Worm (Caenorhabditis elegans): ENCODE data around the gene srw-143.

Gene srw-143

DNA sequence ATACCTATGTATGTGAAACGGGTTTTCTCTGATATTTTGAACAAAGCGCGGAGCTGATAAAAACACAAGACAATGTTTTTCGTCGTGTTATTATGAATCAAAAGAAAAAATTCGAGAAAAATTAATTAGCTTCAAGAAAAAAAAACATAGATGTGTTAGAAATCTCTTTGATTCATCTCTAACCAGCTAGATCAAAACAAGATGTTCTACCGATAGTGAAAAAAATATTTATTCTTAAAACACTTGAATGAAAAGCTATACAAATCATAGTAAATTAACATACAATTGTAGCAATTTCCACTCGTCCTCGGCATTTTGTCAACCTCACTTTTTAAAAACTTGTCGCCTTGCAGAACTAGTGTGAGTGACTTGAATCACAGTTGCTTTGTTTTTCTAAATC is 942 bp upstream of the srw-143 start:
- TF ChIP-seq ets-7 (tag; optimal IDR thresholded peaks at IDR 0.05) (no peak), scrt-1 (GFP tag; IDR thresholded peaks at IDR 0.05) (no peak), tbx-11 (GFP tag; IDR thresholded peaks at IDR 0.05) (no peak), B0310.2 (tag; optimal IDR thresholded peaks at IDR 0.05) (no peak), ceh-13 (GFP tag; optimal IDR thresholded peaks at IDR 0.05) (no peak), hmg-4 (GFP tag; optimal IDR thresholded peaks at IDR 0.05) (no peak), tbx-37 (GFP tag; conservative IDR thresholded peaks at IDR 0.05) (no peak), hmbx-1 (tag; optimal IDR thresholded peaks at IDR 0.05) (no peak), pes-1 (GFP tag; IDR thresholded peaks at IDR 0.05) (no peak), sea-1 (GFP tag; conservative IDR thresholded peaks at IDR 0.05) (no peak), ceh-36 (tag; optimal IDR thresholded peaks at IDR 0.05) (no peak), tra-4 (tag; optimal IDR thresholded peaks at IDR 0.05) (no peak), hnd-1 (tag; optimal IDR thresholded peaks at IDR 0.05) (no peak), F13C5.2 (tag; optimal IDR thresholded peaks at IDR 0.05) (no peak), aly-1 (tag; optimal IDR thresholded peaks at IDR 0.05) (no peak), flt-1 (GFP tag; IDR thresholded peaks at IDR 0.05) (no peak), ama-1 (optimal IDR thresholded peaks at IDR 0.05) (no peak)

DNA sequence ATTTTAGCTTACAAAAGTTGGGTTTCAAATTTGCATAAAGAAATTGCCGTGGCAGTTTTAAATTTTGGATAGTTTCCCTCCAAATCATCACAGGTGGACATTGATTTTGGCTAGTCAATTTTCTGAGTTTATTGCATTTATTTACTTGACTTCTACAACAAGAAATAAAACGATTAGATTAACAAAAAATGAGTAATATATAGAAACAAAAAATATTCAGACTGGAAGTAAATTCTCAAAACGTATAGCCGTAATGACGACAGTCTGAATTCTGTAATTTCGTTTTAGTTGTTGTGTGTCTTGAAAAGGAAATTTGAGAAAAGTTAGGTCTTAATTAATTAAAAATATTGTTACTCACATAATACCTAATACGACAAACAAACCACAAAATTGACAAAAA is 2.8 kb downstream of the srw-143 start, which contains the start of gene srw-141:
srw-141 (minus strand) TSS at position 101 of the 400 bp plus-strand sequence.
- TF ChIP-seq aly-1 (tag; optimal IDR thresholded peaks at IDR 0.05) (no peak), hmg-4 (GFP tag; optimal IDR thresholded peaks at IDR 0.05) (no peak), scrt-1 (GFP tag; IDR thresholded peaks at IDR 0.05) (no peak), pes-1 (GFP tag; IDR thresholded peaks at IDR 0.05) (no peak), tbx-11 (GFP tag; IDR thresholded peaks at IDR 0.05) (no peak), ceh-13 (GFP tag; optimal IDR thresholded peaks at IDR 0.05) (no peak), ama-1 (optimal IDR thresholded peaks at IDR 0.05) (no peak), B0310.2 (tag; optimal IDR thresholded peaks at IDR 0.05) (no peak), F13C5.2 (tag; optimal IDR thresholded peaks at IDR 0.05) (no peak), tbx-37 (GFP tag; conservative IDR thresholded peaks at IDR 0.05) (no peak), tra-4 (tag; optimal IDR thresholded peaks at IDR 0.05) (no peak), sea-1 (GFP tag; conservative IDR thresholded peaks at IDR 0.05) (no peak), hmbx-1 (tag; optimal IDR thresholded peaks at IDR 0.05) (no peak), ets-7 (tag; optimal IDR thresholded peaks at IDR 0.05) (no peak)

DNA sequence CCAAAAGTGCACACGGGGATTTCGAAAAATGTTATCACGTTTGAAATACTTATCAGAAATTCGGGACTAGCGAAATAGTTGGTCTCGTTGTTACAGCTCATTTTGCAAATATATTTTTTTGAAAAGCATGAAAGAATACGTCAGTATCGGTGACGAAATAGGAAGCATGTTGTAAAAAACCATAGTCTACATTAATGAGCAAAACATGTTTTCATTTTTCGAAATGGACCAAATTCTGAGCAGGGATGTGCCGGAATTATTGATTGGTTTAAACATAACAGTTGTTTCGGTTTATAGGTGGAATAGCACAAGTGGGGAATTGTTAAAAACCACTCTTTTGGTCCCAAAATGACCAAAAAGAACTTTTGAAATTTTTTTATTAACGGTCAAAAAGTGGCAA is 7.2 kb downstream of the srw-143 start, which contains the start of gene srh-247:
srh-247 (minus strand) TSS at position 101 of the 400 bp plus-strand sequence.
- TF ChIP-seq tbx-37 (GFP tag; conservative IDR thresholded peaks at IDR 0.05) (no peak), tbx-11 (GFP tag; IDR thresholded peaks at IDR 0.05) (no peak), ceh-36 (tag; optimal IDR thresholded peaks at IDR 0.05) (no peak), F13C5.2 (tag; optimal IDR thresholded peaks at IDR 0.05) (no peak), ceh-13 (GFP tag; optimal IDR thresholded peaks at IDR 0.05) (no peak)

DNA sequence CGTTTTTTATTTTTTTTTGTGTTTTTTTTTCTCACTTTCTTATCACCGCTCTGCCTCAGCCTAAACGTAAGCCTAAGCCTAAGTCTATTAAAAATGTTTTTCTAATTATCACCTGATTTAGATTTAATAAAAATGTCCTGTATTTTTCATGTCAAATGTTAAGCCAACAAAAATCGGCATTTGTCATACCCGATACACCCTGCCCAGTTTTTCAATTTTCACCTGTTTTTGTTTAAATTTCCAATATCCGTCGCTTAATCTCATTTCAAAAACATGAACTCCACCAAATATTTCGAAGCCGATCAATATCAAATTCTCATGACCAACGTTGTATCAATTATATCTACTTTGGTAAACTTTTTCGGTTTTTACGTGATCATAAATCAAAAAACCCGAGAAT is 10.1 kb downstream of the srw-143 start, which contains the start of gene C31B8.1:
C31B8.1 (plus strand) TSS at position 301 of the 400 bp plus-strand sequence.
- TF ChIP-seq hmbx-1 (tag; optimal IDR thresholded peaks at IDR 0.05) = no peak
- TF ChIP-seq hnd-1 (tag; optimal IDR thresholded peaks at IDR 0.05) = no peak
- TF ChIP-seq B0310.2 (tag; optimal IDR thresholded peaks at IDR 0.05) = no peak
- no peak for TF ChIP-seq ama-1 (optimal IDR thresholded peaks at IDR 0.05)
- TF ChIP-seq F13C5.2 (tag; optimal IDR thresholded peaks at IDR 0.05) = no peak
- no peak for TF ChIP-seq tbx-11 (GFP tag; IDR thresholded peaks at IDR 0.05)
- no peak for TF ChIP-seq tra-4 (tag; optimal IDR thresholded peaks at IDR 0.05)
- no peak for TF ChIP-seq tbx-37 (GFP tag; conservative IDR thresholded peaks at IDR 0.05)
- TF ChIP-seq flt-1 (GFP tag; IDR thresholded peaks at IDR 0.05) = no peak
- no peak for TF ChIP-seq ceh-36 (tag; optimal IDR thresholded peaks at IDR 0.05)
- no peak for TF ChIP-seq hmg-4 (GFP tag; optimal IDR thresholded peaks at IDR 0.05)
- no peak for TF ChIP-seq aly-1 (tag; optimal IDR thresholded peaks at IDR 0.05)
- no peak for TF ChIP-seq ceh-13 (GFP tag; optimal IDR thresholded peaks at IDR 0.05)
- TF ChIP-seq sea-1 (GFP tag; conservative IDR thresholded peaks at IDR 0.05) = no peak
- no peak for TF ChIP-seq ets-7 (tag; optimal IDR thresholded peaks at IDR 0.05)
- TF ChIP-seq scrt-1 (GFP tag; IDR thresholded peaks at IDR 0.05) = no peak
- no peak for TF ChIP-seq pes-1 (GFP tag; IDR thresholded peaks at IDR 0.05)

DNA sequence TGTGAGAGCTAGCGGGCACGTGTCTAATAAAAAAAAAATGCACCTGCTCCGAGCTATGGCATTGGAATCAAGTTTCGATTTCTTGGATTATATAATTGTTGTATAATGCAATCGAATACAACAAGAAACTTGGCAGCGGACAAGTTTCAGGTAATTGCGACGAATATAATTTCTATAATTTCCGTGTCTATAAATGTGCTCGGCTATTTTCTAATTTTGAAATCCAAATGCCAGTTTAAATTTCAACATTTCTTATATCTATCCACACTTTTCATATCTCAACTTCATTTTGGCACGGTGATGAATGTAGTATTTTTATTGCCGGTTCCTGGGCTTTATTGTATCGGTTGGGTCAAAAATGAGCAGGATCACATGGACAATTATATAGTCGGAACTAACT is 11.6 kb downstream of the srw-143 start, which contains the start of gene C31B8.16:
C31B8.16 (plus strand) TSS at position 301 of the 400 bp plus-strand sequence.
- TF ChIP-seq sea-1 (GFP tag; conservative IDR thresholded peaks at IDR 0.05) = no peak
- no peak for TF ChIP-seq hmbx-1 (tag; optimal IDR thresholded peaks at IDR 0.05)
- no peak for TF ChIP-seq B0310.2 (tag; optimal IDR thresholded peaks at IDR 0.05)
- no peak for TF ChIP-seq tra-4 (tag; optimal IDR thresholded peaks at IDR 0.05)
- no peak for TF ChIP-seq ets-7 (tag; optimal IDR thresholded peaks at IDR 0.05)
- no peak for TF ChIP-seq ama-1 (optimal IDR thresholded peaks at IDR 0.05)
- TF ChIP-seq pes-1 (GFP tag; IDR thresholded peaks at IDR 0.05) = no peak
- TF ChIP-seq scrt-1 (GFP tag; IDR thresholded peaks at IDR 0.05) = no peak
- TF ChIP-seq F13C5.2 (tag; optimal IDR thresholded peaks at IDR 0.05) = no peak
- TF ChIP-seq tbx-11 (GFP tag; IDR thresholded peaks at IDR 0.05) = no peak
- no peak for TF ChIP-seq aly-1 (tag; optimal IDR thresholded peaks at IDR 0.05)
- TF ChIP-seq hmg-4 (GFP tag; optimal IDR thresholded peaks at IDR 0.05) = no peak
- TF ChIP-seq ceh-13 (GFP tag; optimal IDR thresholded peaks at IDR 0.05) = no peak
- no peak for TF ChIP-seq tbx-37 (GFP tag; conservative IDR thresholded peaks at IDR 0.05)
- no peak for TF ChIP-seq flt-1 (GFP tag; IDR thresholded peaks at IDR 0.05)
- no peak for TF ChIP-seq hnd-1 (tag; optimal IDR thresholded peaks at IDR 0.05)
- no peak for TF ChIP-seq ceh-36 (tag; optimal IDR thresholded peaks at IDR 0.05)

DNA sequence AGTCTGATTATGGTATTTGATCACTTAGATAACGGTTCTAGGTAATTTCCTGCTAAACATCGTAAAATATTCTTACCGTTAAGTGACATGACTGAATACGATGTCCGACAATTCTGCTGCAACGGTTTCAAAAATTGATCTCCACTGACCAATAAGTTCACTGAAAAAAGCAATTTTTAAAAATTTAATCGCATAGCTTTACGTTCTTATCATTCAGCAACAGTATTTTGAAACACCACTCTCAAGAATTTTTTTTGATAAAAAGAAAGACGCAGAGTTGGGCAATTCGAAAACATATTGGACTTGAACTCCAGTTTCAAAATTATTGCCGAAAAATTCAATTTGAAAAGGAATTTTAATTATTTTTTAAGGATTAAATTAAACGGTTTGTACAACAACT is 13.8 kb downstream of the srw-143 start, which contains the start of gene C31B8.12:
C31B8.12 (minus strand) TSS at position 101 of the 400 bp plus-strand sequence.
- TF ChIP-seq pes-1 (GFP tag; IDR thresholded peaks at IDR 0.05) = no peak
- no peak for TF ChIP-seq tra-4 (tag; optimal IDR thresholded peaks at IDR 0.05)
- no peak for TF ChIP-seq tbx-37 (GFP tag; conservative IDR thresholded peaks at IDR 0.05)
- no peak for TF ChIP-seq ets-7 (tag; optimal IDR thresholded peaks at IDR 0.05)
- TF ChIP-seq hmbx-1 (tag; optimal IDR thresholded peaks at IDR 0.05) = no peak
- no peak for TF ChIP-seq ceh-13 (GFP tag; optimal IDR thresholded peaks at IDR 0.05)
- TF ChIP-seq flt-1 (GFP tag; IDR thresholded peaks at IDR 0.05) = no peak
- no peak for TF ChIP-seq aly-1 (tag; optimal IDR thresholded peaks at IDR 0.05)
- no peak for TF ChIP-seq sea-1 (GFP tag; conservative IDR thresholded peaks at IDR 0.05)
- TF ChIP-seq ama-1 (optimal IDR thresholded peaks at IDR 0.05) = no peak
- no peak for TF ChIP-seq hnd-1 (tag; optimal IDR thresholded peaks at IDR 0.05)
- no peak for TF ChIP-seq scrt-1 (GFP tag; IDR thresholded peaks at IDR 0.05)
- TF ChIP-seq F13C5.2 (tag; optimal IDR thresholded peaks at IDR 0.05) = no peak
- TF ChIP-seq tbx-11 (GFP tag; IDR thresholded peaks at IDR 0.05) = no peak
- no peak for TF ChIP-seq ceh-36 (tag; optimal IDR thresholded peaks at IDR 0.05)
- no peak for TF ChIP-seq B0310.2 (tag; optimal IDR thresholded peaks at IDR 0.05)

DNA sequence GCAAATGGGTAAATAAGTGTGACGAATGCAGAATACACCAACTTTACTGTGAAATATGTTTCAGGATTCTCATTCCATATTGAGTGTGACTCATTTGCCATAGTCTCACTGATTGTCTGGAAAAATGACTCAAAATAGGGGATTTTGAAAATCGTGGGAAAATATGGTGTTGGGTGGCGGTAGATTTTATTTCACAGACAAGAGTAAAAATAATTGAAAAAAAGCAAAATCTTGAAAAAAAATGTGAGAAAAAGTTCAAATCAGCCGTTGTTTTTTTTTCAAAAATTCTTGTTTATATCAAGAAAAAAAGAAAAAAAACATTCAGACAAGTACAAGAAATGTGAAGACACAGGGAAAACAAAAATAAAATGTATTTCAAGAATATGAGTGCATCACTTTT is 18.7 kb downstream of the srw-143 start, which contains the start of gene srh-38:
srh-38 (minus strand) TSS at position 101 of the 400 bp plus-strand sequence.
- no peak for TF ChIP-seq aly-1 (tag; optimal IDR thresholded peaks at IDR 0.05)
- no peak for TF ChIP-seq F13C5.2 (tag; optimal IDR thresholded peaks at IDR 0.05)
